Worm (Caenorhabditis elegans): ENCODE measurements around the gene F54D5.17.

DNA sequence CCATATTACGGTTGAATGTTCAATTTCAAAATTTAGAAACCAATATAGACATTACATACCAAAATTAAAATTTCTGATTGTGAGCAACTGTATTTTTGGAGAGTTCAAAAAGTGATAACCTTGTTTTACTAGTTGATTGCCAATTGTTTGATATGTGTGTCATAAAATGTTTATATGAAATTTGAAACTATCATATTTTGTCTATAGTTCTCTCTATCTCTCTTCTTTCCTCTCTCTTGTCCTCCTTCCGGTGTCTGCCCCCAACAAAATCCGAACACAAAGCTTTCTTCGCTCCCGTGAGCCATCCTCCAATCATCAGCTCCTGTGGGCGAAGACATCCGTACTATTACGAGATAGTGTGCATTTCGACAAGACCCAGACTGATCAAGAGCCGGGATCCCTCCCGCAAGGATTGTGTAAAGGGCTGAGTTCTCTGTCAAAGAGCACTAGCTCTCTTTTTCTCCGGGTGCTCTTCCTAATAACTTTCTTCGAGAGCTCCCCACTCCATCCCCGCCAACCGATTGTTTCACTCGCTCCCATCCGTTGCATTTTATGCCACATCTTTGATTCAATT is 46.0 kb downstream of the F54D5.17 start:
- no peak for TF ChIP-seq ceh-39 (tag; optimal IDR thresholded peaks at IDR 0.05)
- no peak for TF ChIP-seq pha-4 (tag; optimal IDR thresholded peaks at IDR 0.05)
- TF ChIP-seq unc-62 (GFP tag; optimal IDR thresholded peaks at IDR 0.05): peak; percentile 4
- no peak for TF ChIP-seq elt-1 (tag; optimal IDR thresholded peaks at IDR 0.05; ENCODE audit: borderline replicate concordance, insufficient read depth)
- no peak for TF ChIP-seq zip-8 (tag; optimal IDR thresholded peaks at IDR 0.05)
- TF ChIP-seq nhr-76 (tag; optimal IDR thresholded peaks at IDR 0.05): no peak
- TF ChIP-seq blmp-1 (tag; optimal IDR thresholded peaks at IDR 0.05): no peak
- no peak for TF ChIP-seq elt-3 (tag; optimal IDR thresholded peaks at IDR 0.05)
- no peak for TF ChIP-seq ceh-83 (GFP tag; optimal IDR thresholded peaks at IDR 0.05)
- no peak for TF ChIP-seq lsy-2 (tag; optimal IDR thresholded peaks at IDR 0.05)
- no peak for TF ChIP-seq flh-1 (GFP tag; optimal IDR thresholded peaks at IDR 0.05)
- TF ChIP-seq snpc-4 (tag; optimal IDR thresholded peaks at IDR 0.05): no peak
- no peak for TF ChIP-seq lin-32 (GFP tag; optimal IDR thresholded peaks at IDR 0.05)
- no peak for TF ChIP-seq ces-1 (GFP tag; optimal IDR thresholded peaks at IDR 0.05)
